Worm (Caenorhabditis elegans) whole organism, L2 larva: ENCODE measurements around the gene htp-2.

Experiments used
- F13H6.1 ChIP-seq: sonication (generic microtip); optimal IDR thresholded peaks from 2 replicates; lab custom pipeline; 2016; ENCODE audit warnings: missing genetic modification characterization, missing compliant biosample characterization
- R02D3.7 ChIP-seq: fragments of 150-350 bp; optimal IDR thresholded peaks from 2 replicates; lab custom pipeline; 2014; ENCODE audit warnings: missing biosample characterization, missing genetic modification characterization
- Y55F3AM.14 ChIP-seq: fragments of 200-800 bp; sonication (Bioruptor generic); optimal IDR thresholded peaks from 2 replicates; lab custom pipeline; 2018; ENCODE audit warnings: mild to moderate bottlenecking, missing genetic modification characterization, missing compliant biosample characterization
- alr-1 ChIP-seq: fragments of 150-350 bp; optimal IDR thresholded peaks from 2 replicates; lab custom pipeline; 2014; ENCODE audit warnings: missing biosample characterization, missing genetic modification characterization
- aly-2 ChIP-seq: fragments of 150-350 bp; optimal IDR thresholded peaks from 2 replicates; lab custom pipeline; 2014; ENCODE audit warnings: missing biosample characterization, missing genetic modification characterization
- ama-1 ChIP-seq: fragments of 150-350 bp; optimal IDR thresholded peaks from 2 replicates; lab custom pipeline; 2018; ENCODE audit warnings: inconsistent platforms
- blmp-1 ChIP-seq: sonication (generic microtip); optimal IDR thresholded peaks from 2 replicates; lab custom pipeline; 2017; ENCODE audit warnings: missing genetic modification characterization, mild to moderate bottlenecking, missing compliant biosample characterization, antibody characterized with exemption, moderate library complexity; ENCODE audit not compliant: insufficient read depth
- ceh-82 ChIP-seq: fragments of 150-350 bp; optimal IDR thresholded peaks from 2 replicates; lab custom pipeline; 2014; ENCODE audit warnings: missing biosample characterization, missing genetic modification characterization
- egl-27 ChIP-seq: sonication (generic microtip); optimal IDR thresholded peaks from 3 replicates; lab custom pipeline; 2017; ENCODE audit warnings: missing biosample characterization, missing genetic modification reagents, missing genetic modification characterization
- elt-1 ChIP-seq: fragments of 150-350 bp; optimal IDR thresholded peaks from 2 replicates; lab custom pipeline; 2014; ENCODE audit warnings: missing biosample characterization, missing genetic modification characterization
- elt-3 ChIP-seq: sonication (generic microtip); optimal IDR thresholded peaks from 2 replicates; lab custom pipeline; 2017; ENCODE audit warnings: missing biosample characterization, missing genetic modification characterization
- gmeb-1 ChIP-seq: fragments of 150-350 bp; optimal IDR thresholded peaks from 2 replicates; lab custom pipeline; 2014; ENCODE audit warnings: missing biosample characterization, missing genetic modification characterization
- lin-13 ChIP-seq: fragments of 150-350 bp; optimal IDR thresholded peaks from 2 replicates; lab custom pipeline; 2014; ENCODE audit warnings: missing biosample characterization, missing genetic modification reagents, missing genetic modification characterization
- lin-39 ChIP-seq: fragments of 150-350 bp; optimal IDR thresholded peaks from 2 replicates; lab custom pipeline; 2014; ENCODE audit warnings: missing biosample characterization, missing genetic modification reagents, missing genetic modification characterization
- lsy-2 ChIP-seq, 2 experiments: fragments of 150-350 bp in 1 of 2; sonication (generic microtip) in 1 of 2; optimal IDR thresholded peaks; 2 replicates each; lab custom pipeline; 2014 to 2017; ENCODE audit warnings: missing biosample characterization in 2 of 2, missing genetic modification characterization in 2 of 2
- mab-5 ChIP-seq: fragments of 150-350 bp; optimal IDR thresholded peaks from 2 replicates; lab custom pipeline; 2014; ENCODE audit warnings: missing biosample characterization, missing genetic modification characterization
- nhr-10 ChIP-seq: sonication (generic microtip); optimal IDR thresholded peaks from 2 replicates; lab custom pipeline; 2017; ENCODE audit warnings: missing biosample characterization, missing genetic modification characterization
- nhr-12 ChIP-seq: fragments of 150-350 bp; optimal IDR thresholded peaks from 2 replicates; lab custom pipeline; 2014; ENCODE audit warnings: missing biosample characterization, missing genetic modification characterization
- nhr-21 ChIP-seq: fragments of 150-350 bp; optimal IDR thresholded peaks from 2 replicates; lab custom pipeline; 2014; ENCODE audit warnings: missing biosample characterization, missing genetic modification characterization
- nhr-23 ChIP-seq: fragments of 150-350 bp; optimal IDR thresholded peaks from 2 replicates; lab custom pipeline; 2014; ENCODE audit warnings: missing biosample characterization, missing genetic modification reagents, missing genetic modification characterization
- nhr-237 ChIP-seq: fragments of 150-350 bp; optimal IDR thresholded peaks from 2 replicates; lab custom pipeline; 2014; ENCODE audit warnings: missing biosample characterization, missing genetic modification characterization
- nhr-25 ChIP-seq: fragments of 150-350 bp; sonication (generic microtip); optimal IDR thresholded peaks from 3 replicates; lab custom pipeline; 2014; ENCODE audit warnings: missing biosample characterization, missing genetic modification characterization
- nhr-6 ChIP-seq: fragments of 150-350 bp; optimal IDR thresholded peaks from 2 replicates; lab custom pipeline; 2014; ENCODE audit warnings: missing biosample characterization, missing genetic modification characterization
- nhr-77 ChIP-seq: fragments of 150-350 bp; optimal IDR thresholded peaks from 2 replicates; lab custom pipeline; 2014; ENCODE audit warnings: missing biosample characterization, missing genetic modification characterization
- sma-3 ChIP-seq: sonication (generic microtip); optimal IDR thresholded peaks from 2 replicates; lab custom pipeline; 2016; ENCODE audit warnings: missing genetic modification reagents, missing genetic modification characterization, missing compliant biosample characterization
- sma-9 ChIP-seq, 2 experiments: fragments of 150-350 bp in 1 of 2; sonication (generic microtip) in 1 of 2; optimal IDR thresholded peaks; 2 replicates each; lab custom pipeline; 2014 to 2016; ENCODE audit warnings: missing genetic modification characterization in 2 of 2, mild to moderate bottlenecking in 1 of 2, missing biosample characterization in 1 of 2, missing compliant biosample characterization in 1 of 2, missing genetic modification reagents in 1 of 2, moderate library complexity in 1 of 2
- snpc-4 ChIP-seq: fragments of 150-350 bp; optimal IDR thresholded peaks from 2 replicates; lab custom pipeline; 2014; ENCODE audit warnings: missing biosample characterization, missing genetic modification characterization
- unc-39 ChIP-seq: fragments of 150-350 bp; optimal IDR thresholded peaks from 2 replicates; lab custom pipeline; 2014; ENCODE audit warnings: missing biosample characterization, missing genetic modification characterization
- unc-62 ChIP-seq: fragments of 150-350 bp; optimal IDR thresholded peaks from 2 replicates; lab custom pipeline; 2014; ENCODE audit warnings: missing biosample characterization, missing genetic modification reagents, missing genetic modification characterization
- zag-1 ChIP-seq: fragments of 150-350 bp; optimal IDR thresholded peaks from 2 replicates; lab custom pipeline; 2014; ENCODE audit warnings: missing biosample characterization, missing genetic modification characterization
- ztf-1 ChIP-seq: fragments of 200-800 bp; sonication (Bioruptor generic); conservative IDR thresholded peaks from 2 replicates; pipeline ENCODE4 v1.3.6; 2022; ENCODE audit warnings: missing genetic modification characterization, missing compliant biosample characterization
- ztf-11 ChIP-seq: sonication (generic microtip); optimal IDR thresholded peaks from 2 replicates; lab custom pipeline; 2017; ENCODE audit warnings: missing biosample characterization, missing genetic modification characterization

The htp-2 gene

DNA sequence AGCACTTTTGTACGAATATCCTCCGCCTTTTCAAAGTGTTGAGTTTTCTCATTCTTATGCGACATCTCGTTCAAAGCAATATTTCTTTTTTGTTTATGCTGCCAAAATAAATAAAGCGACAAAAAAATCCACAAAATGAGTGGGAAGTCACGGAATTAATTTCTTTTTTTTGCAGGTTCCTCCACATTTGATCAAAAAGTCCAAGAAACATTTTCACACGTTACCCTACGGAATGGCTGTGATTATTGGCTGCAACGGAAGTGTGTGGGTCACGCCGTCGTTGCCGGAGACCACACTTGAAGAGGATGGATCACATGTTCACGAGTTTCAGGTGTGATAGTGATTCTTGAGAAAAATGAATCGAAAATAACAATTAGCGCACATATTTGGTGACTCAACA, 2.8 kb upstream of the htp-2 start, which contains the start of gene Y73B6BL.22:
TSS of gene Y73B6BL.22 (minus strand) at position 101 of the 400 bp plus-strand sequence.
- no peak for TF ChIP-seq ztf-1 (GFP tag; lab: Robert Waterston, UW)
- TF ChIP-seq nhr-25 (tag; lab: Kevin White, UChicago) = no peak
- no peak for TF ChIP-seq nhr-23 (tag; lab: Kevin White, UChicago)
- no peak for TF ChIP-seq nhr-21 (tag; lab: Kevin White, UChicago)
- TF ChIP-seq nhr-237 (tag; lab: Kevin White, UChicago) = no peak
- TF ChIP-seq alr-1 (tag; lab: Kevin White, UChicago) = no peak
- no peak for TF ChIP-seq ceh-82 (tag; lab: Kevin White, UChicago)
- no peak for TF ChIP-seq ama-1
- TF ChIP-seq lsy-2 (tag; optimal IDR thresholded peaks at IDR 0.05; lab: Kevin White, UChicago) = no peak
- TF ChIP-seq lin-13 (GFP tag; lab: Kevin White, UChicago) = no peak
- TF ChIP-seq nhr-77 (tag; lab: Kevin White, UChicago) = no peak
- TF ChIP-seq mab-5 (tag; lab: Kevin White, UChicago) = no peak
- no peak for TF ChIP-seq snpc-4 (tag; lab: Kevin White, UChicago)

DNA sequence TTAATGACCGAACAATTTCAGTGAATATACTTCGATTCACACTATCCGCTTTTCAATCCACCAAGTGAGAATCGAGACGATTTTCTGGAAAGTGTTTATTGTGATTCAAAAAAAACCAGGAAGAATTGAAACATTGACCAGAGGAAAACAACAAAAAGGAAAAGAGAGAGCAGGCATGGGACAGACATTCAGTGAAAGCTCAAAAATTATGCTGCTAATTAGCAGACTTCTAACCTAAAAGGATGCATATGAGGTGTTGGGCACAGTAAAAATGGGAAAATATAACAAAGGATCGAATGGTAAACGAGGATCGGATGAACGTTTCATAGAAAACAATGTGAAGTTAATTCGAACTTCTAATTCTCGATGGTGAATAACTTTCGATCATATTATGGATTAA, 1.7 kb upstream of the htp-2 start:
- TF ChIP-seq nhr-10 (no peak), sma-3 (GFP tag; lab: Kevin White, UChicago) (no peak), nhr-237 (tag; lab: Kevin White, UChicago) (no peak), F13H6.1 (tag; lab: Kevin White, UChicago) (no peak), egl-27 (tag; lab: Kevin White, UChicago) (no peak), elt-1 (tag; lab: Kevin White, UChicago) (no peak), mab-5 (tag; lab: Kevin White, UChicago) (no peak), ztf-11 (tag; lab: Kevin White, UChicago) (no peak)

DNA sequence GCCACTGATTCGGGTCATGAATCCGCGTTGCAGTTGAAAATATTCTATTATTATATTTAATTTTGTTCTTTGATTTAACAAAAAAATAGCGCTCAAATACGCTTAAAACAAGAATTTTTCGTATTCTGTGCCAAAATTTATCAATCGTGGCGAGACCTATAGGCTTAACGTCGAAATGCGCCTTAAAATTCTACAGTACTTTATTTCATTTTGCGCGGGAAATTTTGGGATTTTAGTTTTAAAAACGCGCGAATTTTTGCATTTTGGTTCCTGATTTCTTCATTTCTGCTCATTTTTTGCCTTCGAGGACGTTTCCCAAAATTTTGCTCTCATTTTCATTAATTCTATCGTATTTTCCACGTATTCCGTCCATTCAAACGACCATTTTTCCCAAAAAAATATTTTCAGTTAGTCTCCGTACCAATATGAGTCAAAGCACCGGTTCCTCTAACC, 1.9 kb downstream of the htp-2 start, which contains the start of gene puf-11:
TSS of gene puf-11 (plus strand) at position 403 of the 453 bp plus-strand sequence.
- TF ChIP-seq aly-2 (tag; lab: Kevin White, UChicago) (no peak), gmeb-1 (tag; lab: Kevin White, UChicago) (no peak), R02D3.7 (tag; lab: Kevin White, UChicago) (no peak), snpc-4 (tag; lab: Kevin White, UChicago) (no peak), zag-1 (tag; lab: Kevin White, UChicago) (no peak), blmp-1 (tag; lab: Kevin White, UChicago) (no peak), unc-62 (GFP tag; lab: Kevin White, UChicago) (no peak), nhr-25 (tag; lab: Kevin White, UChicago) (no peak), nhr-6 (tag; lab: Kevin White, UChicago) (no peak), lsy-2 (tag; optimal IDR thresholded peaks at IDR 0.05; lab: Kevin White, UChicago) (no peak)
- TF ChIP-seq, all 48 proteins: peak for 0

DNA sequence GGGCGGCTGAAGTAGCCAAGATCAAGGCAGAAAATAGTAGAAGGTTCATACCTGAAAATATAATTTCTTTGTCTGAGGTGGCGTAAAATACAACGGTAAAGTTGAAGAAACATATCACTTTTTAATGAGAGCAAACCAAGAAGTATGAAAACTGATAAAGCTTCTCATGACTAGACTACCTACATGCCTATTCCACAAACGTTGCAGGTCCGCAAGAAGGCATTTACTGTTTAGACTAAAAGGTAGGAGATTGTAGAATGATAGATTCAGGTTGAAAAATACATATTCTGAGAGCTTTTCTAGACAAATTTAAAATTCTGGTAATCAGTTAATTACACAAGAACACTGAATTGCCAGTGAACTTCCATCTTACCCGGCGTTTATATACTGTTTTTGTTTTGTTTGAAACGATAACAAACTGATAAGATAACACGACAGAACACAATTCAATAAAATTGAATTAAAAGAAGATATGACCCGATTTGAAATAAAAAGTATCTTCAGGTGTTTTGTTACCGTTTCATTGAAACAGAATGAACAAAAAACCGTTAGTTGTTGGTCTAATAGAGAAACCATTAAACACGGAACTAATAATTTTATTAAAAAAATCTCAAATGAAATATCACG, 6.9 kb downstream of the htp-2 start, which contains the start of gene acp-6:
TSS of gene acp-6 (minus strand) at position 51 of the 627 bp plus-strand sequence.
- TF ChIP-seq zag-1 (tag; lab: Kevin White, UChicago) (no peak), Y55F3AM.14 (no peak), nhr-6 (tag; lab: Kevin White, UChicago) (no peak), gmeb-1 (tag; lab: Kevin White, UChicago) (no peak), ztf-11 (tag; lab: Kevin White, UChicago) (no peak), lin-39 (tag; lab: Kevin White, UChicago) (no peak), elt-3 (tag; lab: Kevin White, UChicago) (no peak), nhr-12 (no peak), ztf-1 (GFP tag; lab: Robert Waterston, UW) (no peak), sma-9 (GFP tag; optimal IDR thresholded peaks at IDR 0.05; lab: Kevin White, UChicago) (no peak), sma-9 (tag; optimal IDR thresholded peaks at IDR 0.05; lab: Kevin White, UChicago) (no peak), egl-27 (tag; lab: Kevin White, UChicago) (no peak), alr-1 (tag; lab: Kevin White, UChicago) (no peak), snpc-4 (tag; lab: Kevin White, UChicago) (no peak), unc-39 (no peak), lsy-2 (tag; optimal IDR thresholded peaks at IDR 0.05; lab: Kevin White, UChicago) (no peak), nhr-23 (tag; lab: Kevin White, UChicago) (no peak)
